Fruit fly (Drosophila melanogaster) whole organism, embryonic: ENCODE measurements around the gene CG10343.

Experiments used
- BEAF-32 ChIP-seq: fragments of 200-800 bp; sonication (Bioruptor generic); optimal IDR thresholded peaks from 3 replicates; lab custom pipeline; 2017; ENCODE audit warnings: missing biosample characterization, missing genetic modification characterization, mild to moderate bottlenecking, moderate library complexity, missing genetic modification reagents
- Bdp1 ChIP-seq: fragments of 200-800 bp; sonication (Bioruptor generic); optimal IDR thresholded peaks from 3 replicates; lab custom pipeline; 2016; ENCODE audit warnings: missing biosample characterization, missing genetic modification characterization
- CG10267 ChIP-seq: fragments of 200-800 bp; sonication (Bioruptor generic); optimal IDR thresholded peaks from 2 replicates; lab custom pipeline; 2018; ENCODE audit warnings: missing biosample characterization, mild to moderate bottlenecking, missing genetic modification characterization, moderate library complexity
- CG11456 ChIP-seq: fragments of 200-800 bp; sonication (Bioruptor generic); IDR thresholded peaks from 3 replicates; pipeline ENCODE4 v1.3.6; 2022; ENCODE audit warnings: missing biosample characterization, missing genetic modification characterization
- CG12155 ChIP-seq: fragments of 200-800 bp; sonication (Bioruptor generic); optimal IDR thresholded peaks from 3 replicates; lab custom pipeline; 2016; ENCODE audit warnings: missing biosample characterization, missing genetic modification characterization
- CG13424 ChIP-seq: fragments of 200-800 bp; sonication (Bioruptor generic); optimal IDR thresholded peaks from 2 replicates; lab custom pipeline; 2019; ENCODE audit warnings: missing biosample characterization, mild to moderate bottlenecking, missing genetic modification characterization, moderate library complexity
- CG15269 ChIP-seq: fragments of 200-800 bp; sonication (Bioruptor generic); optimal IDR thresholded peaks from 2 replicates; lab custom pipeline; 2018; ENCODE audit warnings: missing biosample characterization, mild to moderate bottlenecking, missing genetic modification characterization, moderate library complexity
- CG1603 ChIP-seq: fragments of 200-800 bp; sonication (Bioruptor generic); optimal IDR thresholded peaks from 2 replicates; lab custom pipeline; 2019; ENCODE audit warnings: missing biosample characterization, mild to moderate bottlenecking, missing genetic modification characterization, moderate library complexity
- CG17385 ChIP-seq: fragments of 200-800 bp; sonication (Bioruptor generic); optimal IDR thresholded peaks from 3 replicates; lab custom pipeline; 2018; ENCODE audit warnings: missing biosample characterization, mild to moderate bottlenecking, missing genetic modification characterization
- CG2116 ChIP-seq: fragments of 200-800 bp; sonication (Bioruptor generic); optimal IDR thresholded peaks from 3 replicates; lab custom pipeline; 2018; ENCODE audit warnings: missing biosample characterization, mild to moderate bottlenecking, missing genetic modification characterization
- CG3726 ChIP-seq: fragments of 200-800 bp; sonication (Bioruptor generic); IDR thresholded peaks from 3 replicates; pipeline ENCODE4, ENCODE4 v1.3.6; 2022; ENCODE audit warnings: missing biosample characterization, missing genetic modification characterization
- CG3838 ChIP-seq: fragments of 200-800 bp; sonication (Bioruptor generic); optimal IDR thresholded peaks from 3 replicates; lab custom pipeline; 2016; ENCODE audit warnings: missing biosample characterization, missing genetic modification characterization
- CG3847 ChIP-seq: fragments of 200-800 bp; sonication (Bioruptor generic); IDR thresholded peaks from 2 replicates; pipeline ENCODE4 v1.3.6; 2022; ENCODE audit warnings: missing biosample characterization, missing genetic modification characterization
- CG6654 ChIP-seq: fragments of 200-800 bp; sonication (Bioruptor generic); optimal IDR thresholded peaks from 2 replicates; lab custom pipeline; 2017; ENCODE audit warnings: missing biosample characterization, mild to moderate bottlenecking, missing genetic modification characterization
- CG9215 ChIP-seq: fragments of 200-800 bp; sonication (Bioruptor generic); IDR thresholded peaks from 2 replicates; pipeline ENCODE4 v1.3.6; 2022; ENCODE audit warnings: missing biosample characterization, missing genetic modification characterization
- CG9437 ChIP-seq: fragments of 200-800 bp; sonication (Bioruptor generic); optimal IDR thresholded peaks from 2 replicates; lab custom pipeline; 2018; ENCODE audit warnings: missing biosample characterization, mild to moderate bottlenecking, missing genetic modification characterization
- CG9932 ChIP-seq: fragments of 200-800 bp; sonication (Bioruptor generic); IDR thresholded peaks from 2 replicates; pipeline ENCODE4 v1.3.6; 2022; ENCODE audit warnings: missing biosample characterization, missing genetic modification characterization
- CoRest ChIP-seq: fragments of 200-800 bp; sonication (Bioruptor generic); optimal IDR thresholded peaks from 3 replicates; lab custom pipeline; 2018; ENCODE audit warnings: missing biosample characterization, mild to moderate bottlenecking, missing genetic modification characterization, moderate library complexity
- Dp ChIP-seq: fragments of 200-800 bp; sonication (Bioruptor generic); optimal IDR thresholded peaks from 2 replicates; lab custom pipeline; 2018; ENCODE audit warnings: missing biosample characterization, mild to moderate bottlenecking, missing genetic modification characterization, moderate library complexity
- E2f2 ChIP-seq: fragments of 200-800 bp; sonication (Bioruptor generic); IDR thresholded peaks from 2 replicates; pipeline ENCODE4 v1.3.6; 2022; ENCODE audit warnings: missing biosample characterization, missing genetic modification characterization
- Ets97D ChIP-seq: fragments of 200-800 bp; sonication (Bioruptor generic); optimal IDR thresholded peaks from 3 replicates; lab custom pipeline; 2016; ENCODE audit warnings: missing biosample characterization, missing genetic modification characterization
- Fer1 ChIP-seq: fragments of 200-800 bp; sonication (Bioruptor generic); optimal IDR thresholded peaks from 2 replicates; lab custom pipeline; 2017; ENCODE audit warnings: missing biosample characterization, mild to moderate bottlenecking, missing genetic modification characterization
- H2.0 ChIP-seq: fragments of 200-800 bp; sonication (Bioruptor generic); IDR thresholded peaks from 2 replicates; pipeline ENCODE4 v1.3.6; 2022; ENCODE audit warnings: missing biosample characterization, missing genetic modification characterization
- HLHmδ ChIP-seq: fragments of 200-800 bp; sonication (Bioruptor generic); optimal IDR thresholded peaks from 2 replicates; lab custom pipeline; 2018; ENCODE audit warnings: missing biosample characterization, mild to moderate bottlenecking, missing genetic modification characterization, moderate library complexity
- HmgZ ChIP-seq: fragments of 200-800 bp; sonication (Bioruptor generic); optimal IDR thresholded peaks from 2 replicates; lab custom pipeline; 2018; ENCODE audit warnings: missing biosample characterization, mild to moderate bottlenecking, missing genetic modification characterization
- Lpt ChIP-seq: fragments of >200 bp; optimal IDR thresholded peaks from 2 replicates; lab custom pipeline; 2018; ENCODE audit warnings: missing biosample characterization, missing genetic modification characterization
- MESR4 ChIP-seq: fragments of 200-800 bp; sonication (Bioruptor generic); optimal IDR thresholded peaks from 2 replicates; lab custom pipeline; 2018; ENCODE audit warnings: missing biosample characterization, mild to moderate bottlenecking, missing genetic modification characterization, moderate library complexity
- Myb ChIP-seq: fragments of 200-800 bp; sonication (Bioruptor generic); optimal IDR thresholded peaks from 2 replicates; lab custom pipeline; 2016; ENCODE audit warnings: missing biosample characterization, missing genetic modification characterization
- Rfx ChIP-seq: fragments of 200-800 bp; sonication (Bioruptor generic); IDR thresholded peaks from 2 replicates; pipeline ENCODE4 v1.3.6; 2022; ENCODE audit warnings: missing biosample characterization, missing genetic modification characterization
- Xbp1 ChIP-seq: fragments of 200-800 bp; sonication (Bioruptor generic); optimal IDR thresholded peaks from 3 replicates; lab custom pipeline; 2016; ENCODE audit warnings: missing biosample characterization, mild to moderate bottlenecking, missing genetic modification characterization
- YL-1 ChIP-seq: fragments of 200-800 bp; sonication (Bioruptor generic); optimal IDR thresholded peaks from 3 replicates; lab custom pipeline; 2017; ENCODE audit warnings: missing biosample characterization, mild to moderate bottlenecking, missing genetic modification characterization
- croc ChIP-seq: fragments of 200-800 bp; sonication (Bioruptor generic); conservative IDR thresholded peaks from 3 replicates; pipeline ENCODE4 v1.3.6; 2022; ENCODE audit warnings: missing biosample characterization, missing genetic modification characterization
- fd102C ChIP-seq: fragments of 200-800 bp; sonication (Bioruptor generic); optimal IDR thresholded peaks from 2 replicates; lab custom pipeline; 2018; ENCODE audit warnings: missing biosample characterization, mild to moderate bottlenecking, missing genetic modification characterization, moderate library complexity
- gce ChIP-seq: fragments of 200-800 bp; sonication (Bioruptor generic); IDR thresholded peaks from 3 replicates; pipeline ENCODE4 v1.3.6; 2022; ENCODE audit warnings: missing biosample characterization, missing genetic modification characterization
- gfzf ChIP-seq: fragments of 200-800 bp; sonication (Bioruptor generic); optimal IDR thresholded peaks from 2 replicates; lab custom pipeline; 2016; ENCODE audit warnings: missing biosample characterization, mild to moderate bottlenecking, missing genetic modification characterization, moderate library complexity
- grau ChIP-seq: fragments of 200-800 bp; optimal IDR thresholded peaks from 3 replicates; lab custom pipeline; 2019; ENCODE audit warnings: missing biosample characterization, mild to moderate bottlenecking, missing genetic modification characterization, moderate library complexity
- ind ChIP-seq: fragments of 200-800 bp; sonication (Bioruptor generic); optimal IDR thresholded peaks from 3 replicates; lab custom pipeline; 2016; ENCODE audit warnings: missing biosample characterization, missing genetic modification characterization
- inv ChIP-seq: fragments of 200-800 bp; sonication (Bioruptor generic); IDR thresholded peaks from 2 replicates; pipeline ENCODE4 v1.3.6; 2022; ENCODE audit warnings: missing biosample characterization, missing genetic modification characterization; ENCODE audit not compliant: partially characterized antibody
- mirr ChIP-seq: fragments of 200-800 bp; sonication (Bioruptor generic); optimal IDR thresholded peaks from 3 replicates; lab custom pipeline; 2018; ENCODE audit warnings: missing biosample characterization, mild to moderate bottlenecking, missing genetic modification characterization
- otp ChIP-seq: fragments of 200-800 bp; sonication (Bioruptor generic); IDR thresholded peaks from 3 replicates; pipeline ENCODE4, ENCODE4 v1.3.6; 2022; ENCODE audit warnings: missing biosample characterization, missing genetic modification characterization
- row ChIP-seq: fragments of 200-800 bp; sonication (Bioruptor generic); IDR thresholded peaks from 3 replicates; pipeline ENCODE4 v1.3.6; 2022; ENCODE audit warnings: missing biosample characterization, missing genetic modification characterization
- sob ChIP-seq: fragments of 200-800 bp; sonication (Bioruptor generic); IDR thresholded peaks from 2 replicates; pipeline ENCODE4 v1.3.6; 2022; ENCODE audit warnings: missing biosample characterization, missing genetic modification characterization
- sqz ChIP-seq: fragments of 200-800 bp; sonication (Bioruptor generic); optimal IDR thresholded peaks from 3 replicates; lab custom pipeline; 2018; ENCODE audit warnings: missing biosample characterization, mild to moderate bottlenecking, missing genetic modification characterization
- stwl ChIP-seq: fragments of 200-800 bp; sonication (Bioruptor generic); optimal IDR thresholded peaks from 3 replicates; lab custom pipeline; 2018; ENCODE audit warnings: missing biosample characterization, mild to moderate bottlenecking, missing genetic modification characterization, moderate library complexity
- toy ChIP-seq: fragments of 200-800 bp; sonication (Bioruptor generic); IDR thresholded peaks from 2 replicates; pipeline ENCODE4 v1.3.6; 2022; ENCODE audit warnings: missing biosample characterization, missing genetic modification characterization
- trem ChIP-seq: fragments of 200-800 bp; optimal IDR thresholded peaks from 3 replicates; lab custom pipeline; 2019; ENCODE audit warnings: missing biosample characterization, mild to moderate bottlenecking, missing genetic modification characterization, moderate library complexity
- vnd ChIP-seq: fragments of 200-800 bp; sonication (Bioruptor generic); IDR thresholded peaks from 3 replicates; pipeline ENCODE4 v1.3.6; 2022; ENCODE audit warnings: missing biosample characterization, missing genetic modification characterization; ENCODE audit not compliant: partially characterized antibody
- vvl ChIP-seq: fragments of 200-800 bp; sonication (Bioruptor generic); IDR thresholded peaks from 2 replicates; pipeline ENCODE4 v1.3.6; 2022; ENCODE audit warnings: missing biosample characterization, missing genetic modification characterization

CG10343 gene

dm6 chr2L:18677910-18678639 lies 25.2 kb upstream of the CG10343 start (continued):
- TF ChIP-seq CG9215 (peak; percentile 7; the same call in 1 of the 2 replicates), CG11456 (0 out of 3 replicates have a peak, but pooled peaks have one; percentile 38), E2f2 (GFP tag; lab: Robert Waterston, UW) (0 out of 2 replicates have a peak, but pooled peaks have one; percentile 5), CoRest (tag; lab: Kevin White, UChicago) (peak; percentile 49), CG13424 (peak; percentile 43), H2.0 (GFP tag; lab: Robert Waterston, UW) (no peak), CG3726 (0 out of 3 replicates have a peak, but pooled peaks have one; percentile 8), Fer1 (GFP tag; lab: Kevin White, UChicago) (peak; percentile 42), CG12155 (GFP tag; lab: Kevin White, UChicago) (no peak), row (GFP tag; lab: Robert Waterston, UW) (peak; percentile 50; the same call in 2 of the 3 replicates), grau (tag; lab: Kevin White, UChicago) (peak; percentile 86), CG9932 (GFP tag; lab: Robert Waterston, UW) (0 out of 2 replicates have a peak, but pooled peaks have one; percentile 23), MESR4 (GFP tag; lab: Kevin White, UChicago) (no peak), Rfx (GFP tag; lab: Robert Waterston, UW) (0 out of 2 replicates have a peak, but pooled peaks have one; percentile 29), CG9437 (peak; percentile 48), CG15269 (tag; lab: Kevin White, UChicago) (no peak), otp (0 out of 3 replicates have a peak, but pooled peaks have one; percentile 4), CG3838 (GFP tag; lab: Kevin White, UChicago) (no peak), ind (peak; percentile 3), vvl (GFP tag; lab: Robert Waterston, UW) (0 out of 2 replicates have a peak, but pooled peaks have one; percentile 6), Xbp1 (GFP tag; lab: Kevin White, UChicago) (peak; percentile 17), CG6654 (GFP tag; lab: Kevin White, UChicago) (peak; percentile 4)
- TF ChIP-seq, all 482 proteins: peak for 41

- TF ChIP-seq sqz (GFP tag; lab: Kevin White, UChicago) (peak; percentile 77), Fer1 (GFP tag; lab: Kevin White, UChicago) (peak; percentile 24), CG2116 (GFP tag; lab: Kevin White, UChicago) (peak; percentile 40), mirr (GFP tag; lab: Kevin White, UChicago) (no peak), gce (GFP tag; lab: Robert Waterston, UW) (no peak), stwl (peak; percentile 92), E2f2 (GFP tag; lab: Robert Waterston, UW) (peak; percentile 93), Lpt (no peak), toy (GFP tag; lab: Robert Waterston, UW) (no peak), CG17385 (GFP tag; lab: Kevin White, UChicago) (peak; percentile 57), Myb (peak; percentile 83), CG3847 (GFP tag; lab: Robert Waterston, UW) (peak; percentile 61), trem (peak; percentile 47), croc (GFP tag; lab: Robert Waterston, UW) (no peak), CG9932 (GFP tag; lab: Robert Waterston, UW) (0 out of 2 replicates have a peak, but pooled peaks have one; percentile 8), Dp (peak; percentile 91), inv (GFP tag; lab: Robert Waterston, UW) (no peak), CG10267 (tag; lab: Kevin White, UChicago) (peak; percentile 94), fd102C (no peak), BEAF-32 (peak; percentile 23), gfzf (GFP tag; lab: Kevin White, UChicago) (peak; percentile 77), HLHmδ (GFP tag; lab: Kevin White, UChicago) (no peak), Bdp1 (GFP tag; lab: Kevin White, UChicago) (peak; percentile 2), Ets97D (peak; percentile 55), sob (GFP tag; lab: Robert Waterston, UW) (peak; percentile 42), HmgZ (tag; lab: Kevin White, UChicago) (peak; percentile 38), YL-1 (GFP tag; lab: Kevin White, UChicago) (peak; percentile 49), vnd (GFP tag; lab: Robert Waterston, UW) (no peak), CG1603 (tag; lab: Kevin White, UChicago) (peak; percentile 53)
These were observed 21.4 kb upstream of the CG10343 start, which contains the start of gene tos for dm6 chr2L:18681903-18682302. TSS of gene tos (minus strand) at chr2L:18682075.
